Fruit fly (Drosophila melanogaster): ENCODE data around the gene CG4174.

CG4174 gene

dm6 chr3L:18667115-18667514, 49.4 kb upstream of the CG4174 start, which contains the start of gene CG42495 (continued):
- TF ChIP-seq Sry-δ (GFP tag; optimal IDR thresholded peaks at IDR 0.05) (peak; percentile 24), Dfd (GFP tag; optimal IDR thresholded peaks at IDR 0.05) (no peak), Med (GFP tag) (peak; percentile 66), trem (tag; optimal IDR thresholded peaks at IDR 0.05) (peak; percentile 99), CG1792 (GFP tag; optimal IDR thresholded peaks at IDR 0.05) (no peak), Aef1 (GFP tag; IDR thresholded peaks at IDR 0.05) (no peak), sd (tag; optimal IDR thresholded peaks at IDR 0.05) (no peak), CG15011 (GFP tag; optimal IDR thresholded peaks at IDR 0.05) (no peak), CG10543 (GFP tag; optimal IDR thresholded peaks at IDR 0.05) (no peak), CG18764 (GFP tag; optimal IDR thresholded peaks at IDR 0.05) (no peak), CG7372 (GFP tag; IDR thresholded peaks at IDR 0.05) (no peak), CG11093 (GFP tag; IDR thresholded peaks at IDR 0.05) (no peak), ham (GFP tag; IDR thresholded peaks at IDR 0.05) (no peak), CrebB (tag; optimal IDR thresholded peaks at IDR 0.05) (peak; percentile 8), CG9727 (GFP tag; optimal IDR thresholded peaks at IDR 0.05) (no peak), lab (GFP tag; optimal IDR thresholded peaks at IDR 0.05) (no peak), p53 (GFP tag; optimal IDR thresholded peaks at IDR 0.05) (no peak), slou (GFP tag; optimal IDR thresholded peaks at IDR 0.05) (no peak), Dref (GFP tag; IDR thresholded peaks at IDR 0.05) (no peak), MESR4 (GFP tag; optimal IDR thresholded peaks at IDR 0.05) (peak; percentile 11), chinmo (GFP tag; IDR thresholded peaks at IDR 0.05; ENCODE audit: partially characterized antibody) (no peak), Myb (GFP tag; optimal IDR thresholded peaks at IDR 0.05) (peak; percentile 41), HmgZ (tag; optimal IDR thresholded peaks at IDR 0.05) (peak; percentile 18), CG31441 (GFP tag; IDR thresholded peaks at IDR 0.05) (no peak), chif (GFP tag; optimal IDR thresholded peaks at IDR 0.05) (no peak), kah (GFP tag; optimal IDR thresholded peaks at IDR 0.05) (no peak)

- peak; percentile 7 for TF ChIP-seq CTCF (GFP tag; optimal IDR thresholded peaks at IDR 0.05)
- TF ChIP-seq Dfd (GFP tag; optimal IDR thresholded peaks at IDR 0.05): peak in 1 of 2 experiments; percentile 35
- TF ChIP-seq chinmo (GFP tag; IDR thresholded peaks at IDR 0.05; ENCODE audit: partially characterized antibody): no peak
- TF ChIP-seq wor (GFP tag; IDR thresholded peaks at IDR 0.05): no peak
- TF ChIP-seq CG31441 (GFP tag; IDR thresholded peaks at IDR 0.05): no peak
- peak; percentile 54 for TF ChIP-seq gcm (GFP tag; optimal IDR thresholded peaks at IDR 0.05)
- peak; percentile 16 for TF ChIP-seq Med (GFP tag)
- TF ChIP-seq Dref (GFP tag; IDR thresholded peaks at IDR 0.05): no peak
- TF ChIP-seq CG7556 (GFP tag; optimal IDR thresholded peaks at IDR 0.05): no peak
- no peak for TF ChIP-seq HmgD (GFP tag; optimal IDR thresholded peaks at IDR 0.05)
- peak; percentile 17; the same call in 1 of the 2 replicates for TF ChIP-seq Adf1 (GFP tag; IDR thresholded peaks at IDR 0.05)
- TF ChIP-seq fru (optimal IDR thresholded peaks at IDR 0.05): no peak
- TF ChIP-seq CG11504 (tag; optimal IDR thresholded peaks at IDR 0.05): peak; percentile 99
- TF ChIP-seq sna (GFP tag; IDR thresholded peaks at IDR 0.05; ENCODE audit: partially characterized antibody): 0 out of 2 replicates have a peak, but pooled peaks have one; percentile 18
- no peak for TF ChIP-seq stc (GFP tag; IDR thresholded peaks at IDR 0.05)
- TF ChIP-seq CG43689 (GFP tag; IDR thresholded peaks at IDR 0.05): no peak
- no peak for TF ChIP-seq CG13775 (GFP tag; optimal IDR thresholded peaks at IDR 0.05)
- TF ChIP-seq CG2199 (GFP tag; IDR thresholded peaks at IDR 0.05): 0 out of 3 replicates have a peak, but pooled peaks have one; percentile 38
Measured at dm6 chr3L:18665594-18665993, 47.9 kb upstream of the CG4174 start.

- TF ChIP-seq Med (GFP tag) (peak; percentile 68), sens (GFP tag) (peak; percentile 75), CG7357 (GFP tag; IDR thresholded peaks at IDR 0.05) (0 out of 3 replicates have a peak, but pooled peaks have one; percentile 8), CG1832 (GFP tag; optimal IDR thresholded peaks at IDR 0.05) (peak; percentile 37), GATAe (GFP tag; conservative IDR thresholded peaks at IDR 0.05) (no peak), Ets65A (GFP tag) (peak; percentile 54), CG10462 (GFP tag; optimal IDR thresholded peaks at IDR 0.05) (no peak), Ada2b (GFP tag; IDR thresholded peaks at IDR 0.05) (0 out of 2 replicates have a peak, but pooled peaks have one; percentile 16), Hey (tag; optimal IDR thresholded peaks at IDR 0.05) (peak; percentile 70), crol (GFP tag; IDR thresholded peaks at IDR 0.05) (peak; percentile 61), CG14441 (GFP tag; IDR thresholded peaks at IDR 0.05) (no peak)
Measured at dm6 chr3L:18653737-18654136, 36.0 kb upstream of the CG4174 start.

All from whole organism, embryonic.